Fruit fly (Drosophila melanogaster) whole organism, embryonic: Measurements from ENCODE around the gene St2.
A peak's percentile ranks its signal among the peaks of the same experiment; 100 is the strongest.

Source experiments
- ATbp ChIP-seq: fragments of 200-800 bp; sonication (Bioruptor generic); optimal IDR thresholded peaks from 2 replicates; lab custom pipeline; 2017; ENCODE audit warnings: missing biosample characterization, mild to moderate bottlenecking, missing genetic modification characterization, missing genetic modification reagents
- Atf-2 ChIP-seq: fragments of 200-800 bp; sonication (Bioruptor generic); optimal IDR thresholded peaks from 2 replicates; lab custom pipeline; 2016; ENCODE audit warnings: missing biosample characterization, missing genetic modification characterization
- BtbVII ChIP-seq: fragments of 200-800 bp; sonication (Bioruptor generic); optimal IDR thresholded peaks from 3 replicates; lab custom pipeline; 2017; ENCODE audit warnings: missing biosample characterization, mild to moderate bottlenecking, missing genetic modification characterization
- CG10267 ChIP-seq: fragments of 200-800 bp; sonication (Bioruptor generic); optimal IDR thresholded peaks from 2 replicates; lab custom pipeline; 2018; ENCODE audit warnings: missing biosample characterization, mild to moderate bottlenecking, missing genetic modification characterization, moderate library complexity
- CG10321 ChIP-seq: fragments of 200-800 bp; sonication (Bioruptor generic); IDR thresholded peaks from 2 replicates; pipeline ENCODE4 v1.3.6; 2022; ENCODE audit warnings: missing biosample characterization, missing genetic modification characterization
- CG10565 ChIP-seq: fragments of 200-800 bp; sonication (Bioruptor generic); optimal IDR thresholded peaks from 3 replicates; lab custom pipeline; 2016; ENCODE audit warnings: missing biosample characterization, mild to moderate bottlenecking, missing genetic modification characterization
- CG12236 ChIP-seq: fragments of 200-800 bp; sonication (Bioruptor generic); optimal IDR thresholded peaks from 2 replicates; lab custom pipeline; 2016; ENCODE audit warnings: missing biosample characterization, missing genetic modification characterization
- CG13894 ChIP-seq: fragments of 200-800 bp; sonication (Bioruptor generic); optimal IDR thresholded peaks from 3 replicates; lab custom pipeline; 2018; ENCODE audit warnings: missing biosample characterization, mild to moderate bottlenecking, missing genetic modification characterization, moderate library complexity
- CG1647 ChIP-seq: fragments of 200-800 bp; sonication (Bioruptor generic); optimal IDR thresholded peaks from 3 replicates; lab custom pipeline; 2016; ENCODE audit warnings: missing biosample characterization, missing genetic modification characterization
- CG16815 ChIP-seq: fragments of 200-800 bp; sonication (Bioruptor generic); optimal IDR thresholded peaks from 3 replicates; lab custom pipeline; 2017; ENCODE audit warnings: missing biosample characterization, mild to moderate bottlenecking, missing genetic modification characterization
- CG16863 ChIP-seq: fragments of 200-800 bp; sonication (Bioruptor generic); optimal IDR thresholded peaks from 3 replicates; lab custom pipeline; 2016; ENCODE audit warnings: missing biosample characterization, missing genetic modification characterization
- CG17568 ChIP-seq: fragments of 200-800 bp; sonication (Bioruptor generic); optimal IDR thresholded peaks from 2 replicates; lab custom pipeline; 2018; ENCODE audit warnings: missing biosample characterization, mild to moderate bottlenecking, missing genetic modification characterization, moderate library complexity
- CG2678 ChIP-seq: fragments of 200-800 bp; sonication (Bioruptor generic); optimal IDR thresholded peaks from 3 replicates; lab custom pipeline; 2019; ENCODE audit warnings: missing biosample characterization, mild to moderate bottlenecking, missing genetic modification characterization, moderate library complexity
- CG2712 ChIP-seq: fragments of 200-800 bp; optimal IDR thresholded peaks from 3 replicates; lab custom pipeline; 2019; ENCODE audit warnings: missing biosample characterization, mild to moderate bottlenecking, missing genetic modification characterization, moderate library complexity
- CG30020 ChIP-seq: fragments of 200-800 bp; optimal IDR thresholded peaks from 2 replicates; lab custom pipeline; 2019; ENCODE audit warnings: missing biosample characterization, mild to moderate bottlenecking, missing genetic modification characterization, moderate library complexity
- CG3281 ChIP-seq: fragments of 200-800 bp; sonication (Bioruptor generic); optimal IDR thresholded peaks from 3 replicates; lab custom pipeline; 2017; ENCODE audit warnings: missing biosample characterization, mild to moderate bottlenecking, missing genetic modification characterization
- CG34422 ChIP-seq: fragments of 200-800 bp; sonication (Bioruptor generic); IDR thresholded peaks from 3 replicates; pipeline ENCODE4 v1.3.6; 2022; ENCODE audit warnings: missing biosample characterization, missing genetic modification characterization
- CG6175 ChIP-seq: fragments of 200-800 bp; sonication (Bioruptor generic); IDR thresholded peaks from 3 replicates; pipeline ENCODE4 v1.3.6; 2022; ENCODE audit warnings: missing biosample characterization, missing genetic modification characterization
- CG7357 ChIP-seq: fragments of 200-800 bp; sonication (Bioruptor generic); IDR thresholded peaks from 3 replicates; pipeline ENCODE4 v1.3.6; 2022; ENCODE audit warnings: missing biosample characterization, missing genetic modification characterization
- CG7963 ChIP-seq: fragments of 200-800 bp; sonication (Bioruptor generic); IDR thresholded peaks from 3 replicates; pipeline ENCODE4 v1.3.6; 2022; ENCODE audit warnings: missing biosample characterization, missing genetic modification characterization; ENCODE audit not compliant: partially characterized antibody
- CG9215 ChIP-seq: fragments of 200-800 bp; sonication (Bioruptor generic); IDR thresholded peaks from 2 replicates; pipeline ENCODE4 v1.3.6; 2022; ENCODE audit warnings: missing biosample characterization, missing genetic modification characterization
- D19B ChIP-seq: fragments of 200-800 bp; sonication (Bioruptor generic); optimal IDR thresholded peaks from 2 replicates; lab custom pipeline; 2017; ENCODE audit warnings: missing biosample characterization, mild to moderate bottlenecking, missing genetic modification characterization
- Dek ChIP-seq: fragments of 200-800 bp; sonication (Bioruptor generic); optimal IDR thresholded peaks from 3 replicates; lab custom pipeline; 2019; ENCODE audit warnings: missing biosample characterization, mild to moderate bottlenecking, missing genetic modification characterization, moderate library complexity
- Doc2 ChIP-seq: fragments of 200-800 bp; sonication (Bioruptor generic); IDR thresholded peaks from 2 replicates; pipeline ENCODE4 v1.3.6; 2022; ENCODE audit warnings: missing biosample characterization, missing genetic modification characterization
- E2f1 ChIP-seq: fragments of 200-800 bp; sonication (Bioruptor generic); IDR thresholded peaks from 2 replicates; pipeline ENCODE4 v1.3.6; 2022; ENCODE audit warnings: missing biosample characterization, missing genetic modification characterization
- Ets65A ChIP-seq: fragments of 200-800 bp; sonication (Bioruptor generic); peaks from one replicate; lab custom pipeline; 2016; ENCODE audit warnings: missing biosample characterization, missing genetic modification characterization
- Hand ChIP-seq: fragments of 200-800 bp; sonication (Bioruptor generic); optimal IDR thresholded peaks from 2 replicates; lab custom pipeline; 2017; ENCODE audit warnings: mild to moderate bottlenecking, missing biosample characterization, missing genetic modification reagents, missing genetic modification characterization
- Hmx ChIP-seq: fragments of 200-800 bp; sonication (Bioruptor generic); optimal IDR thresholded peaks from 2 replicates; lab custom pipeline; 2016; ENCODE audit warnings: missing biosample characterization, missing genetic modification characterization
- Lpt ChIP-seq: fragments of >200 bp; optimal IDR thresholded peaks from 2 replicates; lab custom pipeline; 2018; ENCODE audit warnings: missing biosample characterization, missing genetic modification characterization
- Max ChIP-seq: fragments of 200-800 bp; sonication (Bioruptor generic); optimal IDR thresholded peaks from 2 replicates; lab custom pipeline; 2016; ENCODE audit warnings: missing biosample characterization, mild to moderate bottlenecking, missing genetic modification characterization
- Oaz ChIP-seq: fragments of 200-800 bp; sonication (Bioruptor generic); IDR thresholded peaks from 2 replicates; pipeline ENCODE4 v1.3.6; 2022; ENCODE audit warnings: missing biosample characterization, missing genetic modification characterization
- Optix ChIP-seq: fragments of 200-800 bp; sonication (Bioruptor generic); IDR thresholded peaks from 3 replicates; pipeline ENCODE4 v1.3.6; 2022; ENCODE audit warnings: missing biosample characterization, missing genetic modification characterization
- Taf1 ChIP-seq: fragments of 200-800 bp; sonication (Bioruptor generic); IDR thresholded peaks from 2 replicates; pipeline ENCODE4 v1.3.6; 2022; ENCODE audit warnings: missing biosample characterization, missing genetic modification characterization
- ac ChIP-seq: fragments of 200-800 bp; sonication (Bioruptor generic); optimal IDR thresholded peaks from 3 replicates; lab custom pipeline; 2017; ENCODE audit warnings: missing biosample characterization, mild to moderate bottlenecking, missing genetic modification characterization
- bab2 ChIP-seq: fragments of 200-800 bp; sonication (Bioruptor generic); optimal IDR thresholded peaks from 2 replicates; lab custom pipeline; 2016; ENCODE audit warnings: missing biosample characterization, missing genetic modification characterization
- disco-r ChIP-seq: fragments of 200-800 bp; sonication (Bioruptor generic); optimal IDR thresholded peaks from 2 replicates; lab custom pipeline; 2016; ENCODE audit warnings: missing biosample characterization, missing genetic modification characterization
- gsb ChIP-seq: fragments of 200-800 bp; sonication (Bioruptor generic); IDR thresholded peaks from 2 replicates; pipeline ENCODE4 v1.3.6; 2022; ENCODE audit warnings: missing biosample characterization, missing genetic modification characterization
- insv ChIP-seq, 2 experiments: fragments of 200-800 bp; sonication (Bioruptor generic); optimal IDR thresholded peaks; 3 replicates each; lab custom pipeline; 2016 to 2018; ENCODE audit warnings: missing biosample characterization in 2 of 2, missing genetic modification characterization in 2 of 2
- jing ChIP-seq: fragments of 200-800 bp; sonication (Bioruptor generic); optimal IDR thresholded peaks from 2 replicates; lab custom pipeline; 2018; ENCODE audit warnings: missing biosample characterization, mild to moderate bottlenecking, missing genetic modification characterization
- kay ChIP-seq: fragments of 200-800 bp; sonication (Bioruptor generic); optimal IDR thresholded peaks from 2 replicates; lab custom pipeline; 2016; ENCODE audit warnings: missing biosample characterization, missing genetic modification characterization
- klu ChIP-seq: fragments of 200-800 bp; sonication (Bioruptor generic); IDR thresholded peaks from 2 replicates; pipeline ENCODE4 v1.3.6; 2022; ENCODE audit warnings: missing biosample characterization, missing genetic modification characterization
- nmo ChIP-seq: fragments of 200-800 bp; sonication (Bioruptor generic); optimal IDR thresholded peaks from 2 replicates; lab custom pipeline; 2018; ENCODE audit warnings: missing biosample characterization, mild to moderate bottlenecking, missing genetic modification characterization, moderate library complexity
- pb ChIP-seq: fragments of 200-800 bp; sonication (Bioruptor generic); optimal IDR thresholded peaks from 3 replicates; lab custom pipeline; 2016; ENCODE audit warnings: missing biosample characterization, missing genetic modification characterization
- pho ChIP-seq: fragments of 200-800 bp; sonication (Bioruptor generic); optimal IDR thresholded peaks from 2 replicates; lab custom pipeline; 2016; ENCODE audit warnings: missing biosample characterization, missing genetic modification characterization
- prd ChIP-seq, 3 experiments: fragments of >200 bp in 2 of 3; fragments of 200-800 bp in 1 of 3; sonication (Bioruptor generic) in 1 of 3; optimal IDR thresholded peaks in 2 of 3; IDR thresholded peaks in 1 of 3; 2 replicates in 2 of 3; 3 replicates in 1 of 3; pipeline versions ENCODE4 v1.3.6 to Lab custom; 2017 to 2022; ENCODE audit warnings: missing biosample characterization in 1 of 3, missing genetic modification characterization in 1 of 3
- shn ChIP-seq: fragments of 200-800 bp; sonication (Bioruptor generic); optimal IDR thresholded peaks from 3 replicates; lab custom pipeline; 2016; ENCODE audit warnings: missing biosample characterization, missing genetic modification characterization
- sisA ChIP-seq: fragments of 200-800 bp; sonication (Bioruptor generic); IDR thresholded peaks from 2 replicates; pipeline ENCODE4 v1.3.6; 2022; ENCODE audit warnings: missing biosample characterization, missing genetic modification characterization
- sob ChIP-seq: fragments of 200-800 bp; sonication (Bioruptor generic); IDR thresholded peaks from 2 replicates; pipeline ENCODE4 v1.3.6; 2022; ENCODE audit warnings: missing biosample characterization, missing genetic modification characterization
- tio ChIP-seq: fragments of 200-800 bp; sonication (Bioruptor generic); optimal IDR thresholded peaks from 2 replicates; lab custom pipeline; 2017; ENCODE audit warnings: missing biosample characterization, missing genetic modification characterization, inconsistent platforms
- tna ChIP-seq: fragments of 200-800 bp; sonication (Bioruptor generic); IDR thresholded peaks from 2 replicates; pipeline ENCODE4 v1.3.6; 2022; ENCODE audit warnings: missing biosample characterization, missing genetic modification characterization; ENCODE audit not compliant: partially characterized antibody
- unpg ChIP-seq: fragments of 200-800 bp; sonication (Bioruptor generic); optimal IDR thresholded peaks from 3 replicates; lab custom pipeline; 2018; ENCODE audit warnings: missing biosample characterization, mild to moderate bottlenecking, missing genetic modification characterization, moderate library complexity
- vnd ChIP-seq: fragments of 200-800 bp; sonication (Bioruptor generic); IDR thresholded peaks from 3 replicates; pipeline ENCODE4 v1.3.6; 2022; ENCODE audit warnings: missing biosample characterization, missing genetic modification characterization; ENCODE audit not compliant: partially characterized antibody

The St2 gene

DNA sequence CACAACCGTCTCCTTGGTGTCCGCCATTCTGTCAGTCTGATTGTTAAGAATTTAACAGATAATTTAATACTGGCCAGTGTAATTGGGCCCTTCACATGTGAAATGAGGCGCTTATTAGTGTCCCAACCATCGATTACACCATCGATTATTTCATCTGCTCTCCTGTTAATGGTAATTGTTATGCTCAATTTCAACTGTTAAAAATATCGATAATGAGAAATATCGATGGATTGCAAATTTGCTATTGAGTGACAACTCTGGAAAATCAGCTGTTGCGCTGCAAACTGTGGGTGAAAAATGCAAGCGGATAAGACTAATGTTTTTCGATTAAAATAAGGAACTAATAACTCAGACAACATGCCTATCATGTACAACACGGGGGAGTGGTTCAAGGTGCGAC, 15.1 kb downstream of the St2 start, which contains the start of the genes TrpRS and Vps16A (continued):
- TF ChIP-seq CG2678 (tag; lab: Kevin White, UChicago) (no peak), CG16815 (GFP tag; lab: Kevin White, UChicago) (no peak), prd (optimal IDR thresholded peaks at IDR 0.05; lab: Kevin White, UChicago) (no peak), prd (GFP tag; IDR thresholded peaks at IDR 0.05; lab: Robert Waterston, UW) (no peak), CG10321 (GFP tag; lab: Robert Waterston, UW) (no peak), Ets65A (no peak), sob (GFP tag; lab: Robert Waterston, UW) (0 out of 2 replicates have a peak, but pooled peaks have one; percentile 22), vnd (GFP tag; lab: Robert Waterston, UW) (peak; percentile 98), CG7963 (peak; percentile 98), ATbp (GFP tag; lab: Kevin White, UChicago) (no peak), CG10565 (GFP tag; lab: Kevin White, UChicago) (no peak), CG9215 (GFP tag; lab: Robert Waterston, UW) (no peak), Doc2 (GFP tag; lab: Robert Waterston, UW) (no peak), sisA (GFP tag; lab: Robert Waterston, UW) (no peak), CG16863 (GFP tag; lab: Kevin White, UChicago) (no peak), Max (no peak), E2f1 (GFP tag; lab: Robert Waterston, UW) (no peak), CG30020 (tag; lab: Kevin White, UChicago) (peak; percentile 82), jing (GFP tag; lab: Kevin White, UChicago) (no peak), pho (GFP tag; lab: Kevin White, UChicago) (no peak), shn (no peak), Hmx (GFP tag; lab: Kevin White, UChicago) (no peak), Atf-2 (GFP tag; lab: Kevin White, UChicago) (no peak), ac (GFP tag; lab: Kevin White, UChicago) (no peak), CG3281 (GFP tag; lab: Kevin White, UChicago) (no peak), CG2712 (tag; lab: Kevin White, UChicago) (no peak), CG6175 (GFP tag; lab: Robert Waterston, UW) (no peak), Oaz (GFP tag; lab: Robert Waterston, UW) (no peak), nmo (GFP tag; lab: Kevin White, UChicago) (peak; percentile 57), disco-r (GFP tag; lab: Kevin White, UChicago) (no peak), BtbVII (GFP tag; lab: Kevin White, UChicago) (no peak), bab2 (GFP tag; lab: Kevin White, UChicago) (no peak), insv (GFP tag; optimal IDR thresholded peaks at IDR 0.05; lab: Kevin White, UChicago) (peak in 1 of 2 experiments; percentile 40), D19B (GFP tag; lab: Kevin White, UChicago) (no peak), unpg (GFP tag; lab: Kevin White, UChicago) (no peak), Dek (tag; lab: Kevin White, UChicago) (no peak), Lpt (GFP tag; lab: Kevin White, UChicago) (no peak), tio (GFP tag; lab: Kevin White, UChicago) (no peak), gsb (GFP tag; lab: Robert Waterston, UW) (no peak), Hand (no peak), pb (no peak), kay (GFP tag; lab: Kevin White, UChicago) (no peak), CG13894 (no peak), CG10267 (peak; percentile 51), Taf1 (GFP tag; lab: Robert Waterston, UW) (no peak), CG7357 (GFP tag; lab: Robert Waterston, UW) (peak; percentile 79), CG34422 (GFP tag; lab: Robert Waterston, UW) (peak; percentile 47; the same call in 1 of the 3 replicates), klu (GFP tag; lab: Robert Waterston, UW) (no peak), Optix (GFP tag; lab: Robert Waterston, UW) (no peak), CG1647 (no peak), tna (GFP tag; lab: Robert Waterston, UW) (peak; percentile 99), CG12236 (GFP tag; lab: Kevin White, UChicago) (no peak), CG17568 (GFP tag; lab: Kevin White, UChicago) (no peak)
